Fruit fly (Drosophila melanogaster) whole organism: ENCODE measurements around the gene gukh.

Experiments used
- CG8478 ChIP-seq: fragments of >200 bp; optimal IDR thresholded peaks from 2 replicates; lab custom pipeline; 2018; ENCODE audit warnings: inconsistent platforms
- EcR ChIP-seq, 2 experiments: fragments of >200 bp; optimal IDR thresholded peaks; 2 replicates each; lab custom pipeline; 2017; ENCODE audit warnings: missing biosample characterization in 2 of 2, missing genetic modification characterization in 2 of 2, missing genetic modification reagents in 2 of 2
- pan ChIP-seq: fragments of >200 bp; optimal IDR thresholded peaks from 2 replicates; lab custom pipeline; 2017
- psq ChIP-seq: fragments of >200 bp; optimal IDR thresholded peaks from 2 replicates; lab custom pipeline; 2017
- usp ChIP-seq: fragments of >200 bp; optimal IDR thresholded peaks from 2 replicates; lab custom pipeline; 2017; ENCODE audit warnings: missing biosample characterization, missing genetic modification characterization, mixed read lengths

DNA sequence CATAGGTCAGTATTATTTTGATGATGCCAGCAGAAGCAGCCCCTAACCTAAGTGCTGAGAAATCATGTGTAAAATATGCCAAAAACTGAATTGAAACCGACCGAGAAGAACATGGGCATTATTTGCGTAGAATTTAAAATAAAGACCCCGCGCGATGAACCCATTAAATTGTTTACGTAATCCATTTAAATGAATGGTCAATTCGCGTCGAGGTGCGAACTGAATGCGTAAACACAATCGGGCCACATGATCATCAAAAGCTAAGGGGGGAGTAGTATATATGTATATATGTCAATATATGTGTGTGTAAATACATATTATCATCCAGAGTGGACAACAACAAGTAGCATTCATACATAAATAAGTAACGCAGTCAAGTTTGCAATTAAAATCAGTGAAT, 76.3 kb downstream of the gukh start:
- TF ChIP-seq CG8478 = no peak
- no peak for TF ChIP-seq usp
- no peak for TF ChIP-seq psq (lab: Kevin White, UChicago)
- no peak for TF ChIP-seq EcR (GFP tag; optimal IDR thresholded peaks at IDR 0.05; lab: Kevin White, UChicago)
- no peak for TF ChIP-seq pan
